Fruit fly (Drosophila melanogaster) whole organism, embryonic: ENCODE results near the gene CG16734.
A peak's percentile ranks its signal among the peaks of the same experiment; 100 is the strongest.

Experiments used
- ATbp ChIP-seq: fragments of 200-800 bp; sonication (Bioruptor generic); optimal IDR thresholded peaks from 2 replicates; lab custom pipeline; 2017; ENCODE audit warnings: missing biosample characterization, mild to moderate bottlenecking, missing genetic modification characterization, missing genetic modification reagents
- CG1024 ChIP-seq: fragments of 200-800 bp; sonication (Bioruptor generic); IDR thresholded peaks from 2 replicates; pipeline ENCODE4 v1.3.6; 2022; ENCODE audit warnings: missing biosample characterization, missing genetic modification characterization
- CG10274 ChIP-seq: fragments of 200-800 bp; sonication (Bioruptor generic); optimal IDR thresholded peaks from 3 replicates; lab custom pipeline; 2017; ENCODE audit warnings: missing biosample characterization, mild to moderate bottlenecking, missing genetic modification characterization
- CG10366 ChIP-seq: fragments of 200-800 bp; sonication (Bioruptor generic); IDR thresholded peaks from 2 replicates; pipeline ENCODE4 v1.3.6; 2022; ENCODE audit warnings: missing biosample characterization, missing genetic modification characterization
- CG10462 ChIP-seq: fragments of 200-800 bp; sonication (Bioruptor generic); optimal IDR thresholded peaks from 2 replicates; lab custom pipeline; 2016; ENCODE audit warnings: missing biosample characterization, missing genetic modification characterization
- CG2199 ChIP-seq: fragments of 200-800 bp; sonication (Bioruptor generic); IDR thresholded peaks from 3 replicates; pipeline ENCODE4 v1.3.6; 2022; ENCODE audit warnings: missing biosample characterization, missing genetic modification characterization
- CG2202 ChIP-seq: fragments of 200-800 bp; sonication (Bioruptor generic); optimal IDR thresholded peaks from 2 replicates; lab custom pipeline; 2018; ENCODE audit warnings: missing biosample characterization, mild to moderate bottlenecking, missing genetic modification characterization
- CG2875 ChIP-seq: fragments of 200-800 bp; sonication (Bioruptor generic); optimal IDR thresholded peaks from 2 replicates; lab custom pipeline; 2017; ENCODE audit warnings: missing biosample characterization, mild to moderate bottlenecking, missing genetic modification characterization, missing genetic modification reagents
- CG30403 ChIP-seq: fragments of 200-800 bp; sonication (Bioruptor generic); optimal IDR thresholded peaks from 3 replicates; lab custom pipeline; 2016; ENCODE audit warnings: missing biosample characterization, missing genetic modification characterization
- CG30431 ChIP-seq: fragments of 200-800 bp; sonication (Bioruptor generic); optimal IDR thresholded peaks from 2 replicates; lab custom pipeline; 2017; ENCODE audit warnings: missing biosample characterization, missing genetic modification characterization
- CG3726 ChIP-seq: fragments of 200-800 bp; sonication (Bioruptor generic); IDR thresholded peaks from 3 replicates; pipeline ENCODE4, ENCODE4 v1.3.6; 2022; ENCODE audit warnings: missing biosample characterization, missing genetic modification characterization
- CG5953 ChIP-seq: fragments of 200-800 bp; sonication (Bioruptor generic); IDR thresholded peaks from 2 replicates; pipeline ENCODE4 v1.3.6; 2022; ENCODE audit warnings: missing biosample characterization, missing genetic modification characterization
- CG6689 ChIP-seq: fragments of 200-800 bp; sonication (Bioruptor generic); IDR thresholded peaks from 2 replicates; pipeline ENCODE4 v1.3.6; 2022; ENCODE audit warnings: missing biosample characterization, missing genetic modification characterization
- CG7372 ChIP-seq: fragments of 200-800 bp; sonication (Bioruptor generic); IDR thresholded peaks from 2 replicates; pipeline ENCODE4 v1.3.6; 2022; ENCODE audit warnings: missing biosample characterization, missing genetic modification characterization
- CG8478 ChIP-seq: fragments of >200 bp; optimal IDR thresholded peaks from 2 replicates; lab custom pipeline; 2018
- CkIIα-i1 ChIP-seq: fragments of 200-800 bp; sonication (Bioruptor generic); IDR thresholded peaks from 2 replicates; pipeline ENCODE4 v1.3.6; 2022; ENCODE audit warnings: missing biosample characterization, missing genetic modification characterization
- Dp ChIP-seq: fragments of 200-800 bp; sonication (Bioruptor generic); optimal IDR thresholded peaks from 2 replicates; lab custom pipeline; 2018; ENCODE audit warnings: missing biosample characterization, mild to moderate bottlenecking, missing genetic modification characterization, moderate library complexity
- Eip74EF ChIP-seq, 2 experiments: fragments of 200-800 bp in 1 of 2; fragments of >200 bp in 1 of 2; sonication (Bioruptor generic) in 1 of 2; optimal IDR thresholded peaks; 2 replicates each; lab custom pipeline; 2017 to 2019; ENCODE audit warnings: missing biosample characterization in 2 of 2, missing genetic modification characterization in 2 of 2, mild to moderate bottlenecking in 1 of 2, moderate library complexity in 1 of 2
- Fer3 ChIP-seq: fragments of 200-800 bp; sonication (Bioruptor generic); optimal IDR thresholded peaks from 2 replicates; lab custom pipeline; 2018; ENCODE audit warnings: missing biosample characterization, mild to moderate bottlenecking, missing genetic modification characterization, moderate library complexity
- HHEX ChIP-seq: fragments of 200-800 bp; sonication (Bioruptor generic); optimal IDR thresholded peaks from 3 replicates; lab custom pipeline; 2017; ENCODE audit warnings: missing biosample characterization, mild to moderate bottlenecking, missing genetic modification characterization, missing genetic modification reagents
- HmgZ ChIP-seq: fragments of 200-800 bp; sonication (Bioruptor generic); optimal IDR thresholded peaks from 2 replicates; lab custom pipeline; 2018; ENCODE audit warnings: missing biosample characterization, mild to moderate bottlenecking, missing genetic modification characterization
- Hmx ChIP-seq: fragments of 200-800 bp; sonication (Bioruptor generic); optimal IDR thresholded peaks from 2 replicates; lab custom pipeline; 2016; ENCODE audit warnings: missing biosample characterization, missing genetic modification characterization
- Kr ChIP-seq: fragments of 200-800 bp; sonication (Bioruptor generic); optimal IDR thresholded peaks from 2 replicates; lab custom pipeline; 2017; ENCODE audit warnings: missing biosample characterization, mild to moderate bottlenecking, missing genetic modification characterization
- Med ChIP-seq: fragments of 200-800 bp; sonication (Bioruptor generic); peaks from one replicate; lab custom pipeline; 2016; ENCODE audit warnings: missing biosample characterization, missing genetic modification characterization, mild to moderate bottlenecking, inconsistent platforms, moderate library complexity
- Nf-YC ChIP-seq: fragments of 200-800 bp; optimal IDR thresholded peaks from 3 replicates; lab custom pipeline; 2019; ENCODE audit warnings: missing biosample characterization, mild to moderate bottlenecking, missing genetic modification characterization, moderate library complexity
- PHDP ChIP-seq: fragments of 200-800 bp; sonication (Bioruptor generic); optimal IDR thresholded peaks from 3 replicates; lab custom pipeline; 2018; ENCODE audit warnings: missing biosample characterization, mild to moderate bottlenecking, missing genetic modification characterization, moderate library complexity
- Sox100B ChIP-seq: fragments of 200-800 bp; sonication (Bioruptor generic); optimal IDR thresholded peaks from 3 replicates; lab custom pipeline; 2018; ENCODE audit warnings: missing biosample characterization, mild to moderate bottlenecking, missing genetic modification characterization
- Taf1 ChIP-seq: fragments of 200-800 bp; sonication (Bioruptor generic); IDR thresholded peaks from 2 replicates; pipeline ENCODE4 v1.3.6; 2022; ENCODE audit warnings: missing biosample characterization, missing genetic modification characterization
- Usf ChIP-seq: fragments of 200-800 bp; sonication (Bioruptor generic); optimal IDR thresholded peaks from 2 replicates; lab custom pipeline; 2017; ENCODE audit warnings: missing genotype, missing biosample characterization, missing genetic modification characterization
- Xrp1 ChIP-seq: fragments of 200-800 bp; sonication (Bioruptor generic); IDR thresholded peaks from 2 replicates; pipeline ENCODE4 v1.3.6; 2022; ENCODE audit warnings: missing biosample characterization, missing genetic modification characterization
- YL-1 ChIP-seq: fragments of 200-800 bp; sonication (Bioruptor generic); optimal IDR thresholded peaks from 3 replicates; lab custom pipeline; 2017; ENCODE audit warnings: missing biosample characterization, mild to moderate bottlenecking, missing genetic modification characterization
- ase ChIP-seq: fragments of 200-800 bp; sonication (Bioruptor generic); IDR thresholded peaks from 3 replicates; pipeline ENCODE4 v1.3.6; 2022; ENCODE audit warnings: missing biosample characterization, missing genetic modification characterization
- bowl ChIP-seq: fragments of 200-800 bp; sonication (Bioruptor generic); IDR thresholded peaks from 2 replicates; pipeline ENCODE4 v1.3.6; 2022; ENCODE audit warnings: missing biosample characterization, missing genetic modification characterization
- btn ChIP-seq: fragments of 200-800 bp; sonication (Bioruptor generic); optimal IDR thresholded peaks from 2 replicates; lab custom pipeline; 2016; ENCODE audit warnings: missing biosample characterization, missing genetic modification characterization
- cg ChIP-seq: fragments of 200-800 bp; sonication (Bioruptor generic); optimal IDR thresholded peaks from 3 replicates; lab custom pipeline; 2019; ENCODE audit warnings: missing biosample characterization, mild to moderate bottlenecking, missing genetic modification characterization, moderate library complexity
- dmrt11E ChIP-seq: fragments of 200-800 bp; sonication (Bioruptor generic); optimal IDR thresholded peaks from 3 replicates; lab custom pipeline; 2018; ENCODE audit warnings: missing biosample characterization, mild to moderate bottlenecking, missing genetic modification characterization, moderate library complexity
- dmrt99B ChIP-seq: fragments of 200-800 bp; sonication (Bioruptor generic); optimal IDR thresholded peaks from 2 replicates; lab custom pipeline; 2018; ENCODE audit warnings: missing biosample characterization, mild to moderate bottlenecking, missing genetic modification characterization, moderate library complexity
- dpn ChIP-seq, 2 experiments: fragments of 200-800 bp; sonication (Bioruptor generic); optimal IDR thresholded peaks; 3 replicates each; lab custom pipeline; 2016; ENCODE audit warnings: missing biosample characterization in 2 of 2, missing genetic modification characterization in 2 of 2
- knrl ChIP-seq: fragments of 200-800 bp; sonication (Bioruptor generic); IDR thresholded peaks from 3 replicates; pipeline ENCODE4 v1.3.6; 2022; ENCODE audit warnings: missing biosample characterization, missing genetic modification characterization; ENCODE audit not compliant: partially characterized antibody
- mam ChIP-seq: fragments of 200-800 bp; sonication (Bioruptor generic); optimal IDR thresholded peaks from 3 replicates; lab custom pipeline; 2016; ENCODE audit warnings: missing biosample characterization, missing genetic modification characterization
- org-1 ChIP-seq: fragments of 200-800 bp; sonication (Bioruptor generic); optimal IDR thresholded peaks from 2 replicates; lab custom pipeline; 2017; ENCODE audit warnings: missing biosample characterization, missing genetic modification characterization
- pita ChIP-seq: fragments of 200-800 bp; sonication (Bioruptor generic); optimal IDR thresholded peaks from 2 replicates; lab custom pipeline; 2017; ENCODE audit warnings: missing biosample characterization, mild to moderate bottlenecking, missing genetic modification characterization
- psq ChIP-seq: fragments of 200-800 bp; sonication (Bioruptor generic); optimal IDR thresholded peaks from 2 replicates; lab custom pipeline; 2017; ENCODE audit warnings: missing biosample characterization, missing genetic modification characterization
- schlank ChIP-seq: fragments of 200-800 bp; sonication (Bioruptor generic); optimal IDR thresholded peaks from 2 replicates; lab custom pipeline; 2018; ENCODE audit warnings: missing biosample characterization, mild to moderate bottlenecking, missing genetic modification characterization
- slou ChIP-seq: fragments of 200-800 bp; sonication (Bioruptor generic); optimal IDR thresholded peaks from 3 replicates; lab custom pipeline; 2016; ENCODE audit warnings: missing biosample characterization, missing genetic modification characterization
- tll ChIP-seq, 2 experiments: fragments of 200-800 bp in 1 of 2; fragments of >200 bp in 1 of 2; sonication (Bioruptor generic) in 1 of 2; optimal IDR thresholded peaks; 2 replicates each; lab custom pipeline; 2017 to 2019; ENCODE audit warnings: missing biosample characterization in 2 of 2, missing genetic modification characterization in 2 of 2, mild to moderate bottlenecking in 1 of 2, moderate library complexity in 1 of 2
- toy ChIP-seq: fragments of 200-800 bp; sonication (Bioruptor generic); IDR thresholded peaks from 2 replicates; pipeline ENCODE4 v1.3.6; 2022; ENCODE audit warnings: missing biosample characterization, missing genetic modification characterization
- trem ChIP-seq: fragments of 200-800 bp; optimal IDR thresholded peaks from 3 replicates; lab custom pipeline; 2019; ENCODE audit warnings: missing biosample characterization, mild to moderate bottlenecking, missing genetic modification characterization, moderate library complexity
- vfl ChIP-seq: fragments of 200-800 bp; sonication (Bioruptor generic); optimal IDR thresholded peaks from 2 replicates; lab custom pipeline; 2016; ENCODE audit warnings: missing biosample characterization, missing genetic modification characterization
- zen2 ChIP-seq: fragments of 200-800 bp; sonication (Bioruptor generic); IDR thresholded peaks from 3 replicates; pipeline ENCODE4 v1.3.6; 2022; ENCODE audit warnings: missing biosample characterization, missing genetic modification characterization; ENCODE audit not compliant: partially characterized antibody

CG16734 gene

dm6 chr3R:9246879-9247621 lies 7.8 kb upstream of the CG16734 start (continued):
- peak; percentile 81 for TF ChIP-seq Xrp1 (GFP tag; lab: Robert Waterston, UW)
- TF ChIP-seq toy = no peak
- TF ChIP-seq btn (GFP tag; lab: Kevin White, UChicago) = peak; percentile 27
- TF ChIP-seq dpn (GFP tag; optimal IDR thresholded peaks at IDR 0.05; lab: Kevin White, UChicago) = peak in 1 of 2 experiments; percentile 53
- TF ChIP-seq HHEX (GFP tag; lab: Kevin White, UChicago) = peak; percentile 14
- TF ChIP-seq cg (GFP tag; lab: Kevin White, UChicago) = no peak
- peak; percentile 43 for TF ChIP-seq Fer3 (tag; lab: Kevin White, UChicago)
- peak; percentile 80 for TF ChIP-seq trem
- TF ChIP-seq org-1 = peak; percentile 40
- TF ChIP-seq dmrt11E = peak; percentile 68
- no peak for TF ChIP-seq CG3726 (GFP tag; lab: Robert Waterston, UW)
- no peak for TF ChIP-seq bowl (GFP tag; lab: Robert Waterston, UW)
- no peak for TF ChIP-seq CG10274 (GFP tag; lab: Kevin White, UChicago)
- TF ChIP-seq CkIIα-i1 (GFP tag; lab: Robert Waterston, UW) = no peak
- TF ChIP-seq PHDP = peak; percentile 74
- TF ChIP-seq CG8478 (lab: Kevin White, UChicago) = no peak
- TF ChIP-seq CG30431 (GFP tag; lab: Kevin White, UChicago) = no peak
- TF ChIP-seq tll (GFP tag; optimal IDR thresholded peaks at IDR 0.05; lab: Kevin White, UChicago) = no peak
- TF ChIP-seq CG30403 (GFP tag; lab: Kevin White, UChicago) = peak; percentile 65
- peak; percentile 30 for TF ChIP-seq CG10462 (GFP tag; lab: Kevin White, UChicago)
- TF ChIP-seq Sox100B (GFP tag; lab: Kevin White, UChicago) = peak; percentile 71
- TF ChIP-seq Usf = peak; percentile 22
- no peak for TF ChIP-seq Taf1 (GFP tag; lab: Robert Waterston, UW)
- peak; percentile 6; the same call in 1 of the 3 replicates for TF ChIP-seq ase (GFP tag; lab: Robert Waterston, UW)
- peak in 1 of 2 experiments; percentile 56 for TF ChIP-seq Eip74EF (GFP tag; optimal IDR thresholded peaks at IDR 0.05; lab: Kevin White, UChicago)
- no peak for TF ChIP-seq CG10366 (GFP tag; lab: Robert Waterston, UW)
- TF ChIP-seq psq (GFP tag; lab: Kevin White, UChicago) = peak; percentile 45
- peak; percentile 80 for TF ChIP-seq ATbp (GFP tag; lab: Kevin White, UChicago)
- no peak for TF ChIP-seq zen2
- TF ChIP-seq YL-1 (GFP tag; lab: Kevin White, UChicago) = no peak
- no peak for TF ChIP-seq Dp (GFP tag; lab: Kevin White, UChicago)
- TF ChIP-seq dmrt99B (tag; lab: Kevin White, UChicago) = peak; percentile 78
- TF ChIP-seq slou (GFP tag; lab: Kevin White, UChicago) = no peak
- peak; percentile 48 for TF ChIP-seq Hmx
- TF ChIP-seq schlank = no peak
- no peak for TF ChIP-seq HmgZ (tag; lab: Kevin White, UChicago)
- peak; percentile 47; the same call in 1 of the 2 replicates for TF ChIP-seq CG1024 (GFP tag; lab: Robert Waterston, UW)
- peak; percentile 71 for TF ChIP-seq CG2202 (tag; lab: Kevin White, UChicago)
- peak; percentile 17 for TF ChIP-seq vfl (GFP tag; lab: Kevin White, UChicago)
- TF ChIP-seq CG2199 (GFP tag; lab: Robert Waterston, UW) = no peak
- TF ChIP-seq Nf-YC (tag; lab: Kevin White, UChicago) = no peak
- TF ChIP-seq mam (GFP tag; lab: Kevin White, UChicago) = peak; percentile 14
- no peak for TF ChIP-seq pita
- peak; percentile 7; the same call in 1 of the 2 replicates for TF ChIP-seq CG5953 (GFP tag; lab: Robert Waterston, UW)
- TF ChIP-seq Med (GFP tag; lab: Kevin White, UChicago) = peak; percentile 83
- TF ChIP-seq CG6689 (GFP tag; lab: Robert Waterston, UW) = peak; percentile 58
- no peak for TF ChIP-seq knrl (GFP tag; lab: Robert Waterston, UW)
- peak; percentile 31; the same call in 1 of the 2 replicates for TF ChIP-seq CG7372 (GFP tag; lab: Robert Waterston, UW)
- TF ChIP-seq Kr (GFP tag; lab: Kevin White, UChicago) = no peak
- peak; percentile 72 for TF ChIP-seq CG2875 (GFP tag; lab: Kevin White, UChicago)
